Worm (Caenorhabditis elegans): ENCODE measurements around the gene ZK105.6.

Gene ZK105.6

ce11 chrV:7759270-7759669 lies 35.4 kb upstream of the ZK105.6 start (continued):
- TF ChIP-seq nhr-237 (tag; optimal IDR thresholded peaks at IDR 0.05) (no peak), fos-1 (tag; optimal IDR thresholded peaks at IDR 0.05) (peak; percentile 49), snpc-4 (tag; optimal IDR thresholded peaks at IDR 0.05) (no peak), nhr-28 (tag; optimal IDR thresholded peaks at IDR 0.05) (no peak), fkh-8 (tag; optimal IDR thresholded peaks at IDR 0.05) (no peak), nhr-71 (tag; optimal IDR thresholded peaks at IDR 0.05) (peak; percentile 86), unc-130 (tag; optimal IDR thresholded peaks at IDR 0.05) (peak; percentile 44), ceh-88 (GFP tag; IDR thresholded peaks at IDR 0.05) (peak; percentile 49; the same call in 1 of the 2 replicates), mep-1 (tag; optimal IDR thresholded peaks at IDR 0.05) (peak; percentile 72), egl-13 (tag; optimal IDR thresholded peaks at IDR 0.05) (peak; percentile 18), grh-1 (GFP tag; IDR thresholded peaks at IDR 0.05) (no peak), nhr-47 (tag; optimal IDR thresholded peaks at IDR 0.05) (peak; percentile 46), hpl-2 (GFP tag; optimal IDR thresholded peaks at IDR 0.05) (no peak), lin-13 (GFP tag; optimal IDR thresholded peaks at IDR 0.05) (peak; percentile 45), dpl-1 (GFP tag; optimal IDR thresholded peaks at IDR 0.05) (peak; percentile 31 to 59 (median 53)), vab-15 (tag; optimal IDR thresholded peaks at IDR 0.05) (peak; percentile 72), lir-3 (tag; optimal IDR thresholded peaks at IDR 0.05; ENCODE audit: poor library complexity) (peak; percentile 56), fkh-4 (tag; optimal IDR thresholded peaks at IDR 0.05; ENCODE audit: borderline replicate concordance) (no peak), zip-4 (GFP tag; optimal IDR thresholded peaks at IDR 0.05) (no peak), pag-3 (tag; optimal IDR thresholded peaks at IDR 0.05; ENCODE audit: borderline replicate concordance, insufficient read depth) (no peak), blmp-1 (tag; optimal IDR thresholded peaks at IDR 0.05) (peak; percentile 83), lsy-2 (tag; optimal IDR thresholded peaks at IDR 0.05) (peak; percentile 44 to 75), C34B4.2 (tag; optimal IDR thresholded peaks at IDR 0.05) (no peak), hlh-17 (GFP tag; optimal IDR thresholded peaks at IDR 0.05; ENCODE audit: borderline replicate concordance) (no peak), elt-2 (tag; optimal IDR thresholded peaks at IDR 0.05) (no peak), lin-14 (GFP tag; optimal IDR thresholded peaks at IDR 0.05) (peak; percentile 97), jun-1 (tag; optimal IDR thresholded peaks at IDR 0.05) (no peak), nhr-85 (tag) (peak; percentile 91), irx-1 (tag; optimal IDR thresholded peaks at IDR 0.05) (peak; percentile 53), swsn-7 (tag; optimal IDR thresholded peaks at IDR 0.05) (peak; percentile 39), ztf-4 (tag; optimal IDR thresholded peaks at IDR 0.05) (no peak), nhr-12 (tag; optimal IDR thresholded peaks at IDR 0.05) (no peak)

ce11 chrV:7755991-7756390 lies 32.1 kb upstream of the ZK105.6 start:
- TF ChIP-seq fkh-10 (GFP tag; optimal IDR thresholded peaks at IDR 0.05) (no peak), elt-2 (tag; optimal IDR thresholded peaks at IDR 0.05) (peak; percentile 38), ces-1 (GFP tag; optimal IDR thresholded peaks at IDR 0.05) (no peak), unc-30 (tag; optimal IDR thresholded peaks at IDR 0.05) (no peak)

DNA sequence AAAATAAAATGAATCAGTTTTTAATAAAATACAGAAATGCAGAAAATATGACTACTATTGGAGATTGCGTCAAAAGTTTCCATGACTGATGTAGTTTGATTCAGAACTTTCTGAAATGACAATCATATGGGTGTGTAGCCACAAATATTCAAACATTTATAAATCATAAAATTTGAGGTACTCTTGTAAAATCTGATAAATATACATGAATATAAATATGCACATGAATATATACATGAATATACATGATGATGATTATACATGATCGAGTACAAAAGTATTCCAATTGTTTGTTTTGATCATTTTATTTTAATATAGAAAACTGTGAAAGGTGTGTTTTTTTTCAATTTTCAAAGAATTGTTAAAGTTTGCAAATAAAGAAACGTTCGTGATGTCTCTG lies 30.7 kb upstream of the ZK105.6 start, which contains the start of gene T05B11.4:
TSS of gene T05B11.4 (minus strand) at position 101 of the 400 bp plus-strand sequence.
- TF ChIP-seq egl-13 (tag; optimal IDR thresholded peaks at IDR 0.05) (no peak), blmp-1 (tag; optimal IDR thresholded peaks at IDR 0.05) (no peak), zag-1 (tag; optimal IDR thresholded peaks at IDR 0.05) (no peak), fkh-10 (GFP tag; optimal IDR thresholded peaks at IDR 0.05) (no peak), grh-1 (GFP tag; IDR thresholded peaks at IDR 0.05) (no peak), ceh-90 (tag; optimal IDR thresholded peaks at IDR 0.05) (no peak), nhr-237 (tag; optimal IDR thresholded peaks at IDR 0.05) (no peak), pax-3 (tag; optimal IDR thresholded peaks at IDR 0.05) (no peak)

Measured in whole organism, L1 larva.